Fruit fly (Drosophila melanogaster) whole organism, embryonic: ENCODE measurements around the gene CG13921.

ENCODE experiments used
- BEAF-32 ChIP-seq: fragments of 200-800 bp; sonication (Bioruptor generic); optimal IDR thresholded peaks from 3 replicates; lab custom pipeline; 2017; ENCODE audit warnings: missing biosample characterization, missing genetic modification characterization, mild to moderate bottlenecking, moderate library complexity, missing genetic modification reagents
- Bdp1 ChIP-seq: fragments of 200-800 bp; sonication (Bioruptor generic); optimal IDR thresholded peaks from 3 replicates; lab custom pipeline; 2016; ENCODE audit warnings: missing biosample characterization, missing genetic modification characterization
- CG11560 ChIP-seq: fragments of 200-800 bp; sonication (Bioruptor generic); IDR thresholded peaks from 3 replicates; pipeline ENCODE4 v1.3.6; 2022; ENCODE audit warnings: missing biosample characterization, missing genetic modification characterization
- CG12071 ChIP-seq: fragments of 200-800 bp; sonication (Bioruptor generic); optimal IDR thresholded peaks from 3 replicates; lab custom pipeline; 2018; ENCODE audit warnings: missing biosample characterization, mild to moderate bottlenecking, missing genetic modification characterization
- CG14710 ChIP-seq: fragments of 200-800 bp; sonication (Bioruptor generic); optimal IDR thresholded peaks from 3 replicates; lab custom pipeline; 2019; ENCODE audit warnings: missing biosample characterization, mild to moderate bottlenecking, missing genetic modification characterization, moderate library complexity
- CG1647 ChIP-seq: fragments of 200-800 bp; sonication (Bioruptor generic); optimal IDR thresholded peaks from 3 replicates; lab custom pipeline; 2016; ENCODE audit warnings: missing biosample characterization, missing genetic modification characterization
- CG17186 ChIP-seq: fragments of 200-800 bp; sonication (Bioruptor generic); optimal IDR thresholded peaks from 3 replicates; lab custom pipeline; 2017; ENCODE audit warnings: missing biosample characterization, missing genetic modification reagents, missing genetic modification characterization
- CG17612 ChIP-seq: fragments of 200-800 bp; sonication (Bioruptor generic); IDR thresholded peaks from 2 replicates; pipeline ENCODE4 v1.3.6; 2022; ENCODE audit warnings: missing biosample characterization, missing genetic modification characterization
- CG18262 ChIP-seq: fragments of 200-800 bp; optimal IDR thresholded peaks from 3 replicates; lab custom pipeline; 2019; ENCODE audit warnings: missing biosample characterization, mild to moderate bottlenecking, missing genetic modification characterization, moderate library complexity
- CG18476 ChIP-seq: fragments of 200-800 bp; sonication (Bioruptor generic); optimal IDR thresholded peaks from 2 replicates; lab custom pipeline; 2016; ENCODE audit warnings: missing biosample characterization, mild to moderate bottlenecking, missing genetic modification characterization
- CG2199 ChIP-seq: fragments of 200-800 bp; sonication (Bioruptor generic); IDR thresholded peaks from 3 replicates; pipeline ENCODE4 v1.3.6; 2022; ENCODE audit warnings: missing biosample characterization, missing genetic modification characterization
- CG31388 ChIP-seq: fragments of 200-800 bp; sonication (Bioruptor generic); optimal IDR thresholded peaks from 2 replicates; lab custom pipeline; 2016; ENCODE audit warnings: missing biosample characterization, missing genetic modification characterization
- CG3281 ChIP-seq: fragments of 200-800 bp; sonication (Bioruptor generic); optimal IDR thresholded peaks from 3 replicates; lab custom pipeline; 2017; ENCODE audit warnings: missing biosample characterization, mild to moderate bottlenecking, missing genetic modification characterization
- CG3838 ChIP-seq: fragments of 200-800 bp; sonication (Bioruptor generic); optimal IDR thresholded peaks from 3 replicates; lab custom pipeline; 2016; ENCODE audit warnings: missing biosample characterization, missing genetic modification characterization
- CG42726 ChIP-seq: fragments of 200-800 bp; sonication (Bioruptor generic); IDR thresholded peaks from 2 replicates; pipeline ENCODE4 v1.3.6; 2022; ENCODE audit warnings: missing biosample characterization, missing genetic modification characterization; ENCODE audit not compliant: partially characterized antibody
- CG4282 ChIP-seq: fragments of 200-800 bp; sonication (Bioruptor generic); optimal IDR thresholded peaks from 2 replicates; lab custom pipeline; 2016; ENCODE audit warnings: missing biosample characterization, missing genetic modification characterization
- CG5180 ChIP-seq: fragments of 200-800 bp; sonication (Bioruptor generic); optimal IDR thresholded peaks from 3 replicates; lab custom pipeline; 2017; ENCODE audit warnings: missing biosample characterization, missing genetic modification characterization, mild to moderate bottlenecking, moderate library complexity, missing genetic modification reagents
- CG6654 ChIP-seq: fragments of 200-800 bp; sonication (Bioruptor generic); optimal IDR thresholded peaks from 2 replicates; lab custom pipeline; 2017; ENCODE audit warnings: missing biosample characterization, mild to moderate bottlenecking, missing genetic modification characterization
- CG7928 ChIP-seq: fragments of 200-800 bp; sonication (Bioruptor generic); optimal IDR thresholded peaks from 2 replicates; lab custom pipeline; 2017; ENCODE audit warnings: missing biosample characterization, mild to moderate bottlenecking, missing genetic modification characterization
- CG9932 ChIP-seq: fragments of 200-800 bp; sonication (Bioruptor generic); IDR thresholded peaks from 2 replicates; pipeline ENCODE4 v1.3.6; 2022; ENCODE audit warnings: missing biosample characterization, missing genetic modification characterization
- CrebB ChIP-seq: fragments of 200-800 bp; sonication (Bioruptor generic); optimal IDR thresholded peaks from 3 replicates; lab custom pipeline; 2018; ENCODE audit warnings: missing biosample characterization, mild to moderate bottlenecking, missing genetic modification characterization
- Deaf1 ChIP-seq: fragments of 200-800 bp; optimal IDR thresholded peaks from 3 replicates; lab custom pipeline; 2019; ENCODE audit warnings: missing biosample characterization, mild to moderate bottlenecking, missing genetic modification characterization, moderate library complexity
- Elba2 ChIP-seq: fragments of 200-800 bp; sonication (Bioruptor generic); optimal IDR thresholded peaks from 3 replicates; lab custom pipeline; 2016; ENCODE audit warnings: missing biosample characterization, missing genetic modification characterization
- Ets97D ChIP-seq: fragments of 200-800 bp; sonication (Bioruptor generic); optimal IDR thresholded peaks from 3 replicates; lab custom pipeline; 2016; ENCODE audit warnings: missing biosample characterization, missing genetic modification characterization
- H2.0 ChIP-seq: fragments of 200-800 bp; sonication (Bioruptor generic); IDR thresholded peaks from 2 replicates; pipeline ENCODE4 v1.3.6; 2022; ENCODE audit warnings: missing biosample characterization, missing genetic modification characterization
- HLH3B ChIP-seq: fragments of 200-800 bp; sonication (Bioruptor generic); IDR thresholded peaks from 2 replicates; pipeline ENCODE4 v1.3.6; 2022; ENCODE audit warnings: missing biosample characterization, missing genetic modification characterization
- Hmr ChIP-seq: fragments of 200-800 bp; sonication (Bioruptor generic); optimal IDR thresholded peaks from 3 replicates; lab custom pipeline; 2017; ENCODE audit warnings: mild to moderate bottlenecking, missing biosample characterization, missing genetic modification reagents, missing genetic modification characterization
- Hmx ChIP-seq: fragments of 200-800 bp; sonication (Bioruptor generic); optimal IDR thresholded peaks from 2 replicates; lab custom pipeline; 2016; ENCODE audit warnings: missing biosample characterization, missing genetic modification characterization
- Mad ChIP-seq: fragments of 200-800 bp; sonication (Bioruptor generic); optimal IDR thresholded peaks from 2 replicates; lab custom pipeline; 2016; ENCODE audit warnings: missing biosample characterization, missing genetic modification characterization
- Mes4 ChIP-seq: fragments of 200-800 bp; sonication (Bioruptor generic); optimal IDR thresholded peaks from 2 replicates; lab custom pipeline; 2016; ENCODE audit warnings: missing biosample characterization, missing genetic modification characterization
- NFAT ChIP-seq: fragments of 200-800 bp; sonication (Bioruptor generic); IDR thresholded peaks from 2 replicates; pipeline ENCODE4 v1.3.6; 2022; ENCODE audit warnings: missing biosample characterization, missing genetic modification characterization
- Taf1 ChIP-seq: fragments of 200-800 bp; sonication (Bioruptor generic); IDR thresholded peaks from 2 replicates; pipeline ENCODE4 v1.3.6; 2022; ENCODE audit warnings: missing biosample characterization, missing genetic modification characterization
- Xbp1 ChIP-seq: fragments of 200-800 bp; sonication (Bioruptor generic); optimal IDR thresholded peaks from 3 replicates; lab custom pipeline; 2016; ENCODE audit warnings: missing biosample characterization, mild to moderate bottlenecking, missing genetic modification characterization
- ara ChIP-seq: fragments of 200-800 bp; sonication (Bioruptor generic); IDR thresholded peaks from 2 replicates; pipeline ENCODE4 v1.3.6; 2022; ENCODE audit warnings: missing biosample characterization, missing genetic modification characterization
- bab2 ChIP-seq: fragments of 200-800 bp; sonication (Bioruptor generic); optimal IDR thresholded peaks from 2 replicates; lab custom pipeline; 2016; ENCODE audit warnings: missing biosample characterization, missing genetic modification characterization
- bsh ChIP-seq, 2 experiments: fragments of 200-800 bp; sonication (Bioruptor generic); optimal IDR thresholded peaks; 2 replicates each; lab custom pipeline; 2017 to 2018; ENCODE audit warnings: mild to moderate bottlenecking in 2 of 2, missing biosample characterization in 2 of 2, missing genetic modification characterization in 2 of 2, moderate library complexity in 1 of 2
- cg ChIP-seq: fragments of 200-800 bp; sonication (Bioruptor generic); optimal IDR thresholded peaks from 3 replicates; lab custom pipeline; 2019; ENCODE audit warnings: missing biosample characterization, mild to moderate bottlenecking, missing genetic modification characterization, moderate library complexity
- crp ChIP-seq, 2 experiments: fragments of 200-800 bp; sonication (Bioruptor generic); optimal IDR thresholded peaks; 2 replicates in 1 of 2; 3 replicates in 1 of 2; lab custom pipeline; 2017; ENCODE audit warnings: missing biosample characterization in 2 of 2, missing genetic modification characterization in 2 of 2, mild to moderate bottlenecking in 1 of 2, moderate library complexity in 1 of 2
- dati ChIP-seq: fragments of 200-800 bp; sonication (Bioruptor generic); IDR thresholded peaks from 2 replicates; pipeline ENCODE4 v1.3.6; 2022; ENCODE audit warnings: missing biosample characterization, missing genetic modification characterization
- dpn ChIP-seq, 2 experiments: fragments of 200-800 bp; sonication (Bioruptor generic); optimal IDR thresholded peaks; 3 replicates each; lab custom pipeline; 2016; ENCODE audit warnings: missing biosample characterization in 2 of 2, missing genetic modification characterization in 2 of 2
- dysf ChIP-seq: fragments of 200-800 bp; sonication (Bioruptor generic); IDR thresholded peaks from 3 replicates; pipeline ENCODE4 v1.3.6; 2022; ENCODE audit warnings: missing biosample characterization, missing genetic modification characterization
- gt ChIP-seq: fragments of 200-800 bp; sonication (Bioruptor generic); IDR thresholded peaks from 2 replicates; pipeline ENCODE4 v1.3.6; 2022; ENCODE audit warnings: missing biosample characterization, missing genetic modification characterization
- lmd ChIP-seq: fragments of 200-800 bp; sonication (Bioruptor generic); IDR thresholded peaks from 2 replicates; pipeline ENCODE4 v1.3.6; 2022; ENCODE audit warnings: missing biosample characterization, missing genetic modification characterization
- onecut ChIP-seq: fragments of 200-800 bp; sonication (Bioruptor generic); IDR thresholded peaks from 2 replicates; pipeline ENCODE4 v1.3.6; 2022; ENCODE audit warnings: missing biosample characterization, missing genetic modification characterization
- pho ChIP-seq: fragments of 200-800 bp; sonication (Bioruptor generic); optimal IDR thresholded peaks from 2 replicates; lab custom pipeline; 2016; ENCODE audit warnings: missing biosample characterization, missing genetic modification characterization
- run ChIP-seq: fragments of 200-800 bp; sonication (Bioruptor generic); optimal IDR thresholded peaks from 3 replicates; lab custom pipeline; 2018; ENCODE audit warnings: missing biosample characterization, mild to moderate bottlenecking, missing genetic modification characterization
- sug ChIP-seq: fragments of 200-800 bp; optimal IDR thresholded peaks from 2 replicates; lab custom pipeline; 2019; ENCODE audit warnings: missing biosample characterization, mild to moderate bottlenecking, missing genetic modification characterization, moderate library complexity
- tll ChIP-seq, 2 experiments: fragments of 200-800 bp in 1 of 2; fragments of >200 bp in 1 of 2; sonication (Bioruptor generic) in 1 of 2; optimal IDR thresholded peaks; 2 replicates each; lab custom pipeline; 2017 to 2019; ENCODE audit warnings: missing biosample characterization in 2 of 2, missing genetic modification characterization in 2 of 2, mild to moderate bottlenecking in 1 of 2, moderate library complexity in 1 of 2
- vfl ChIP-seq: fragments of 200-800 bp; sonication (Bioruptor generic); optimal IDR thresholded peaks from 2 replicates; lab custom pipeline; 2016; ENCODE audit warnings: missing biosample characterization, missing genetic modification characterization

Gene CG13921

DNA sequence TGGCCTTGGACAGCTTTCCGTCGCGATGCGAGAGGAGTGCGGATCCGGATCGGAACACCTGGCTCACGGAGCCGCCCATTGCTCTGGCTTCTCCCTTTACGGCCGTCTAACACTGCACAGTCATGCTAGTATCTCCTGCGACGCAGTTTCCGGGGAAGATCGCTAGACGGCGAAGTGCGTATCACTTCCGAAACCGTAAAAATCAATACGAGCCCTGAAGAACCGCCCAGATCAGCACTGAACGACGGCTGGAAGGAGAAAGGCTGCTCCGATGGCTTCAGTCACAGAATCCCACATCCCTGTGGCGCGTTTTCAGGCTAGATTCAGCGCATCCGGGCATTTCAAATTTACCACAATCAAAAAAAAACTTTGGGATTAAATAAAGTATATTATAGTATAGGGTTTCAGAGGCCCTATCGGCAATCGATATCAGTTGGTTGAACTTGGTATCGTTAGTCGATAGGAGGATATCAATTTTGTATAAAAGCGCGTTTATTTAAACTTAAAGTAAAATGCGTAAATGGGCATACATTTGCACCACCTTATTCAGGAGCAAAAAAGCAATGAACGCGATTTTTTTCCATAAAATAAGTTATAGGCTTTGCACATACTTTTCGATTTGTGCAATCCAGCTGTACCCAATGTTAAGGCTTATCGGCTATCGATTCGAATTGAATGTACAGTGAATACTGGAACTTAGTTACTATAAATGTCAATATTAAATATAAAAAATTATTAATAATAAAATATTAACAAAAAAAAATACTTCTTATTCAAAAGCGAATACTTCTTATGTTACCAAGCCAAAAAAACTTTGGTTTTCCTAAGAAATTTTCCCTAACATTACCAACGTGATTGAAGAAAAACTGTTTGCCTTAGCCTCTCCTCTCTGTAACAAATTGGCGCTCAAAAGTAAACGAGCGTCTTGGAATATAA, 28.3 kb downstream of the CG13921 start, which contains the start of the genes CG13933 and PolD2 (continued):
- TF ChIP-seq run (tag; lab: Kevin White, UChicago), result peak; percentile 92
- peak; percentile 87 for TF ChIP-seq gt (GFP tag; lab: Robert Waterston, UW)
- TF ChIP-seq ara (GFP tag; lab: Robert Waterston, UW), result peak; percentile 97
- TF ChIP-seq bsh (GFP tag; optimal IDR thresholded peaks at IDR 0.05; lab: Kevin White, UChicago), result peak in 1 of 2 experiments; percentile 100
- peak; percentile 51 for TF ChIP-seq BEAF-32
- TF ChIP-seq Mes4, result peak; percentile 56
- peak; percentile 25 to 74 for TF ChIP-seq crp (GFP tag; optimal IDR thresholded peaks at IDR 0.05; lab: Kevin White, UChicago)
- no peak for TF ChIP-seq CG42726 (GFP tag; lab: Robert Waterston, UW)
- peak; percentile 91 for TF ChIP-seq onecut
- TF ChIP-seq dati (GFP tag; lab: Robert Waterston, UW), result peak; percentile 89
- TF ChIP-seq CG14710 (tag; lab: Kevin White, UChicago), result peak; percentile 84
- TF ChIP-seq CG11560 (tag; lab: Robert Waterston, UW), result peak; percentile 83
- TF ChIP-seq NFAT (GFP tag; lab: Robert Waterston, UW), result peak; percentile 91
- no peak for TF ChIP-seq Hmx (GFP tag; lab: Kevin White, UChicago)
- peak; percentile 98 for TF ChIP-seq Xbp1 (GFP tag; lab: Kevin White, UChicago)
- peak; percentile 91 for TF ChIP-seq bab2 (GFP tag; lab: Kevin White, UChicago)
- peak; percentile 96 for TF ChIP-seq Hmr (GFP tag; lab: Kevin White, UChicago)
- TF ChIP-seq Elba2, result peak; percentile 60
- TF ChIP-seq Mad (GFP tag; lab: Kevin White, UChicago), result peak; percentile 85
- peak; percentile 88 for TF ChIP-seq lmd (GFP tag; lab: Robert Waterston, UW)
- peak; percentile 63 for TF ChIP-seq Bdp1 (GFP tag; lab: Kevin White, UChicago)
- TF ChIP-seq Ets97D (GFP tag; lab: Kevin White, UChicago), result peak; percentile 54
- TF ChIP-seq CG18262, result peak; percentile 95
- peak; percentile 89 for TF ChIP-seq CG2199 (GFP tag; lab: Robert Waterston, UW)
- no peak for TF ChIP-seq cg (GFP tag; lab: Kevin White, UChicago)
- peak; percentile 95 for TF ChIP-seq CG17612 (GFP tag; lab: Robert Waterston, UW)
- no peak for TF ChIP-seq CG12071
- TF ChIP-seq HLH3B (GFP tag; lab: Robert Waterston, UW), result peak; percentile 97
- peak; percentile 69 for TF ChIP-seq pho (GFP tag; lab: Kevin White, UChicago)
- no peak for TF ChIP-seq Deaf1 (tag; lab: Kevin White, UChicago)
- peak; percentile 0 for TF ChIP-seq CG4282 (GFP tag; lab: Kevin White, UChicago)
- TF ChIP-seq CG1647 (GFP tag; lab: Kevin White, UChicago), result peak; percentile 46
- peak; percentile 87 for TF ChIP-seq dysf (GFP tag; lab: Robert Waterston, UW)
- TF ChIP-seq CrebB (tag; lab: Kevin White, UChicago), result peak; percentile 93
- TF ChIP-seq CG31388, result peak; percentile 41
- TF ChIP-seq CG18476 (GFP tag; lab: Kevin White, UChicago), result peak; percentile 77
- no peak for TF ChIP-seq tll (GFP tag; optimal IDR thresholded peaks at IDR 0.05; lab: Kevin White, UChicago)
- peak; percentile 53 to 98 for TF ChIP-seq dpn (GFP tag; optimal IDR thresholded peaks at IDR 0.05; lab: Kevin White, UChicago)
- TF ChIP-seq CG6654 (GFP tag; lab: Kevin White, UChicago), result peak; percentile 65
- TF ChIP-seq Taf1 (GFP tag; lab: Robert Waterston, UW), result peak; percentile 94
- no peak for TF ChIP-seq CG3281 (GFP tag; lab: Kevin White, UChicago)
- TF ChIP-seq sug (tag; lab: Kevin White, UChicago), result peak; percentile 95
- peak; percentile 99 for TF ChIP-seq CG9932
- peak; percentile 79 for TF ChIP-seq CG3838
- peak; percentile 60 for TF ChIP-seq CG7928 (GFP tag; lab: Kevin White, UChicago)
- no peak for TF ChIP-seq CG5180
- TF ChIP-seq H2.0 (GFP tag; lab: Robert Waterston, UW), result peak; percentile 99
- TF ChIP-seq CG17186 (GFP tag; lab: Kevin White, UChicago), result peak; percentile 55
- peak; percentile 67 for TF ChIP-seq vfl (GFP tag; lab: Kevin White, UChicago)
